Fruit fly (Drosophila melanogaster) whole organism, embryonic: Measurements from ENCODE around the gene Nf-YC.

ENCODE experiments used
- Ada2b ChIP-seq: fragments of 200-800 bp; sonication (Bioruptor generic); IDR thresholded peaks from 2 replicates; pipeline ENCODE4 v1.3.6; 2022; ENCODE audit warnings: missing biosample characterization, missing genetic modification characterization
- Blimp-1 ChIP-seq: fragments of 200-800 bp; sonication (Bioruptor generic); optimal IDR thresholded peaks from 3 replicates; lab custom pipeline; 2018; ENCODE audit warnings: missing biosample characterization, missing genetic modification characterization, mild to moderate bottlenecking, moderate library complexity, missing genetic modification reagents
- CG10267 ChIP-seq: fragments of 200-800 bp; sonication (Bioruptor generic); optimal IDR thresholded peaks from 2 replicates; lab custom pipeline; 2018; ENCODE audit warnings: missing biosample characterization, mild to moderate bottlenecking, missing genetic modification characterization, moderate library complexity
- CG10321 ChIP-seq: fragments of 200-800 bp; sonication (Bioruptor generic); IDR thresholded peaks from 2 replicates; pipeline ENCODE4 v1.3.6; 2022; ENCODE audit warnings: missing biosample characterization, missing genetic modification characterization
- CG11247 ChIP-seq: fragments of 200-800 bp; sonication (Bioruptor generic); IDR thresholded peaks from 2 replicates; pipeline ENCODE4 v1.3.6; 2022; ENCODE audit warnings: missing biosample characterization, missing genetic modification characterization
- CG11504 ChIP-seq: fragments of 200-800 bp; sonication (Bioruptor generic); optimal IDR thresholded peaks from 3 replicates; lab custom pipeline; 2019; ENCODE audit warnings: missing biosample characterization, mild to moderate bottlenecking, missing genetic modification characterization, moderate library complexity
- CG12155 ChIP-seq: fragments of 200-800 bp; sonication (Bioruptor generic); optimal IDR thresholded peaks from 3 replicates; lab custom pipeline; 2016; ENCODE audit warnings: missing biosample characterization, missing genetic modification characterization
- CG12659 ChIP-seq: fragments of 200-800 bp; sonication (Bioruptor generic); optimal IDR thresholded peaks from 3 replicates; lab custom pipeline; 2017; ENCODE audit warnings: mild to moderate bottlenecking, missing biosample characterization, missing genetic modification reagents, missing genetic modification characterization
- CG12769 ChIP-seq: fragments of 200-800 bp; sonication (Bioruptor generic); optimal IDR thresholded peaks from 2 replicates; lab custom pipeline; 2019; ENCODE audit warnings: missing biosample characterization, mild to moderate bottlenecking, missing genetic modification characterization, moderate library complexity
- CG13624 ChIP-seq: fragments of 200-800 bp; sonication (Bioruptor generic); optimal IDR thresholded peaks from 2 replicates; lab custom pipeline; 2016; ENCODE audit warnings: missing biosample characterization, missing genetic modification characterization
- CG15601 ChIP-seq: fragments of 200-800 bp; sonication (Bioruptor generic); optimal IDR thresholded peaks from 3 replicates; lab custom pipeline; 2019; ENCODE audit warnings: missing biosample characterization, mild to moderate bottlenecking, missing genetic modification characterization, moderate library complexity
- CG16815 ChIP-seq: fragments of 200-800 bp; sonication (Bioruptor generic); optimal IDR thresholded peaks from 3 replicates; lab custom pipeline; 2017; ENCODE audit warnings: missing biosample characterization, mild to moderate bottlenecking, missing genetic modification characterization
- CG17912 ChIP-seq: fragments of 200-800 bp; sonication (Bioruptor generic); optimal IDR thresholded peaks from 2 replicates; lab custom pipeline; 2018; ENCODE audit warnings: missing biosample characterization, mild to moderate bottlenecking, missing genetic modification characterization
- CG2129 ChIP-seq: fragments of 200-800 bp; sonication (Bioruptor generic); IDR thresholded peaks from 2 replicates; pipeline ENCODE4 v1.3.6; 2022; ENCODE audit warnings: missing biosample characterization, missing genetic modification characterization; ENCODE audit not compliant: partially characterized antibody
- CG3065 ChIP-seq: fragments of 200-800 bp; sonication (Bioruptor generic); optimal IDR thresholded peaks from 2 replicates; lab custom pipeline; 2016; ENCODE audit warnings: missing biosample characterization, missing genetic modification characterization
- CG31224 ChIP-seq: fragments of 200-800 bp; sonication (Bioruptor generic); IDR thresholded peaks from 2 replicates; pipeline ENCODE4 v1.3.6; 2022; ENCODE audit warnings: missing biosample characterization, missing genetic modification characterization
- CG6175 ChIP-seq: fragments of 200-800 bp; sonication (Bioruptor generic); IDR thresholded peaks from 3 replicates; pipeline ENCODE4 v1.3.6; 2022; ENCODE audit warnings: missing biosample characterization, missing genetic modification characterization
- CG7357 ChIP-seq: fragments of 200-800 bp; sonication (Bioruptor generic); IDR thresholded peaks from 3 replicates; pipeline ENCODE4 v1.3.6; 2022; ENCODE audit warnings: missing biosample characterization, missing genetic modification characterization
- Chrac-16 ChIP-seq: fragments of 200-800 bp; sonication (Bioruptor generic); optimal IDR thresholded peaks from 3 replicates; lab custom pipeline; 2016; ENCODE audit warnings: missing biosample characterization, missing genetic modification characterization
- Doc3 ChIP-seq: fragments of 200-800 bp; sonication (Bioruptor generic); IDR thresholded peaks from 3 replicates; pipeline ENCODE4 v1.3.6; 2022; ENCODE audit warnings: missing biosample characterization, missing genetic modification characterization; ENCODE audit not compliant: partially characterized antibody
- Dp ChIP-seq: fragments of 200-800 bp; sonication (Bioruptor generic); optimal IDR thresholded peaks from 2 replicates; lab custom pipeline; 2018; ENCODE audit warnings: missing biosample characterization, mild to moderate bottlenecking, missing genetic modification characterization, moderate library complexity
- MBD-R2 ChIP-seq: fragments of 200-800 bp; sonication (Bioruptor generic); IDR thresholded peaks from 2 replicates; pipeline ENCODE4 v1.3.6; 2022; ENCODE audit warnings: missing biosample characterization, missing genetic modification characterization
- MTF-1 ChIP-seq: fragments of 200-800 bp; sonication (Bioruptor generic); optimal IDR thresholded peaks from 2 replicates; lab custom pipeline; 2018; ENCODE audit warnings: missing biosample characterization, mild to moderate bottlenecking, missing genetic modification characterization, borderline replicate concordance
- Mrtf ChIP-seq: fragments of 200-800 bp; sonication (Bioruptor generic); IDR thresholded peaks from 3 replicates; pipeline ENCODE4 v1.3.6; 2022; ENCODE audit warnings: missing biosample characterization, missing genetic modification characterization
- Myb ChIP-seq: fragments of 200-800 bp; sonication (Bioruptor generic); optimal IDR thresholded peaks from 2 replicates; lab custom pipeline; 2016; ENCODE audit warnings: missing biosample characterization, missing genetic modification characterization
- NC2β ChIP-seq: fragments of 200-800 bp; sonication (Bioruptor generic); optimal IDR thresholded peaks from 2 replicates; lab custom pipeline; 2016; ENCODE audit warnings: missing biosample characterization, missing genetic modification characterization
- NFAT ChIP-seq: fragments of 200-800 bp; sonication (Bioruptor generic); IDR thresholded peaks from 2 replicates; pipeline ENCODE4 v1.3.6; 2022; ENCODE audit warnings: missing biosample characterization, missing genetic modification characterization
- Nf-YA ChIP-seq: fragments of 200-800 bp; sonication (Bioruptor generic); IDR thresholded peaks from 2 replicates; pipeline ENCODE4 v1.3.6; 2022; ENCODE audit warnings: missing biosample characterization, missing genetic modification characterization
- Nf-YB ChIP-seq: fragments of 200-800 bp; sonication (Bioruptor generic); optimal IDR thresholded peaks from 3 replicates; lab custom pipeline; 2019; ENCODE audit warnings: missing biosample characterization, mild to moderate bottlenecking, missing genetic modification characterization, moderate library complexity
- Nf-YC ChIP-seq: fragments of 200-800 bp; optimal IDR thresholded peaks from 3 replicates; lab custom pipeline; 2019; ENCODE audit warnings: missing biosample characterization, mild to moderate bottlenecking, missing genetic modification characterization, moderate library complexity
- Ravus ChIP-seq: fragments of 200-800 bp; sonication (Bioruptor generic); IDR thresholded peaks from 2 replicates; pipeline ENCODE4 v1.3.6; 2022; ENCODE audit warnings: missing biosample characterization, missing genetic modification characterization
- Scr ChIP-seq: fragments of 200-800 bp; sonication (Bioruptor generic); IDR thresholded peaks from 2 replicates; pipeline ENCODE4 v1.3.6; 2022; ENCODE audit warnings: missing biosample characterization, missing genetic modification characterization; ENCODE audit not compliant: partially characterized antibody
- Sry-δ ChIP-seq: fragments of 200-800 bp; sonication (Bioruptor generic); optimal IDR thresholded peaks from 2 replicates; lab custom pipeline; 2016; ENCODE audit warnings: missing biosample characterization, missing genetic modification characterization
- az2 ChIP-seq: fragments of 200-800 bp; sonication (Bioruptor generic); optimal IDR thresholded peaks from 3 replicates; lab custom pipeline; 2016; ENCODE audit warnings: missing biosample characterization, missing genetic modification characterization
- btn ChIP-seq: fragments of 200-800 bp; sonication (Bioruptor generic); optimal IDR thresholded peaks from 2 replicates; lab custom pipeline; 2016; ENCODE audit warnings: missing biosample characterization, missing genetic modification characterization
- croc ChIP-seq: fragments of 200-800 bp; sonication (Bioruptor generic); conservative IDR thresholded peaks from 3 replicates; pipeline ENCODE4 v1.3.6; 2022; ENCODE audit warnings: missing biosample characterization, missing genetic modification characterization
- fru ChIP-seq: fragments of >200 bp; optimal IDR thresholded peaks from 2 replicates; lab custom pipeline; 2017
- gce ChIP-seq: fragments of 200-800 bp; sonication (Bioruptor generic); IDR thresholded peaks from 3 replicates; pipeline ENCODE4 v1.3.6; 2022; ENCODE audit warnings: missing biosample characterization, missing genetic modification characterization
- grau ChIP-seq: fragments of 200-800 bp; optimal IDR thresholded peaks from 3 replicates; lab custom pipeline; 2019; ENCODE audit warnings: missing biosample characterization, mild to moderate bottlenecking, missing genetic modification characterization, moderate library complexity
- ham ChIP-seq: fragments of 200-800 bp; sonication (Bioruptor generic); IDR thresholded peaks from 2 replicates; pipeline ENCODE4 v1.3.6; 2022; ENCODE audit warnings: missing biosample characterization, missing genetic modification characterization
- lab ChIP-seq: fragments of 200-800 bp; sonication (Bioruptor generic); optimal IDR thresholded peaks from 3 replicates; lab custom pipeline; 2017; ENCODE audit warnings: missing biosample characterization, missing genetic modification characterization, mild to moderate bottlenecking, moderate library complexity, missing genetic modification reagents
- lov ChIP-seq, 2 experiments: fragments of 200-800 bp in 1 of 2; fragments of >200 bp in 1 of 2; sonication (Bioruptor generic) in 1 of 2; IDR thresholded peaks in 1 of 2; optimal IDR thresholded peaks in 1 of 2; 2 replicates in 1 of 2; 3 replicates in 1 of 2; pipeline versions ENCODE4 v1.3.6 to Lab custom; 2017 to 2022; ENCODE audit warnings: missing biosample characterization in 1 of 2, missing genetic modification characterization in 1 of 2
- nau ChIP-seq: fragments of 200-800 bp; sonication (Bioruptor generic); optimal IDR thresholded peaks from 3 replicates; lab custom pipeline; 2017; ENCODE audit warnings: missing biosample characterization, mild to moderate bottlenecking, missing genetic modification characterization, missing genetic modification reagents
- nmo ChIP-seq: fragments of 200-800 bp; sonication (Bioruptor generic); optimal IDR thresholded peaks from 2 replicates; lab custom pipeline; 2018; ENCODE audit warnings: missing biosample characterization, mild to moderate bottlenecking, missing genetic modification characterization, moderate library complexity
- org-1 ChIP-seq: fragments of 200-800 bp; sonication (Bioruptor generic); optimal IDR thresholded peaks from 2 replicates; lab custom pipeline; 2017; ENCODE audit warnings: missing biosample characterization, missing genetic modification characterization
- otp ChIP-seq: fragments of 200-800 bp; sonication (Bioruptor generic); IDR thresholded peaks from 3 replicates; pipeline ENCODE4, ENCODE4 v1.3.6; 2022; ENCODE audit warnings: missing biosample characterization, missing genetic modification characterization
- scrt ChIP-seq: fragments of 200-800 bp; sonication (Bioruptor generic); optimal IDR thresholded peaks from 2 replicates; lab custom pipeline; 2018; ENCODE audit warnings: missing biosample characterization, mild to moderate bottlenecking, missing genetic modification characterization, moderate library complexity
- sug ChIP-seq: fragments of 200-800 bp; optimal IDR thresholded peaks from 2 replicates; lab custom pipeline; 2019; ENCODE audit warnings: missing biosample characterization, mild to moderate bottlenecking, missing genetic modification characterization, moderate library complexity
- tup ChIP-seq: fragments of 200-800 bp; sonication (Bioruptor generic); optimal IDR thresholded peaks from 2 replicates; lab custom pipeline; 2016; ENCODE audit warnings: missing biosample characterization, mild to moderate bottlenecking, missing genetic modification characterization, moderate library complexity
- usp ChIP-seq: fragments of >200 bp; optimal IDR thresholded peaks from 2 replicates; lab custom pipeline; 2017; ENCODE audit warnings: missing biosample characterization, missing genetic modification characterization

Nf-YC gene

dm6 chrX:6803312-6803794 is 17.4 kb downstream of the Nf-YC start, which contains the start of the genes C3G and pod1 (continued):
- peak; percentile 78 for TF ChIP-seq CG13624
- TF ChIP-seq MBD-R2 (GFP tag; lab: Robert Waterston, UW), result peak; percentile 69
- TF ChIP-seq scrt (GFP tag; lab: Kevin White, UChicago), result peak; percentile 7
- TF ChIP-seq tup (GFP tag; lab: Kevin White, UChicago), result no peak
- TF ChIP-seq CG10321 (GFP tag; lab: Robert Waterston, UW), result no peak
- peak; percentile 30 for TF ChIP-seq CG11504 (tag; lab: Kevin White, UChicago)
- TF ChIP-seq Dp (GFP tag; lab: Kevin White, UChicago), result peak; percentile 73
- no peak for TF ChIP-seq CG6175
- peak; percentile 40 for TF ChIP-seq grau (tag; lab: Kevin White, UChicago)
- peak; percentile 58 for TF ChIP-seq sug (tag; lab: Kevin White, UChicago)
- no peak for TF ChIP-seq ham (GFP tag; lab: Robert Waterston, UW)
- TF ChIP-seq CG31224 (GFP tag; lab: Robert Waterston, UW), result no peak
- no peak for TF ChIP-seq usp (GFP tag; lab: Kevin White, UChicago)
- no peak for TF ChIP-seq gce (GFP tag; lab: Robert Waterston, UW)
- peak; percentile 22 for TF ChIP-seq Blimp-1 (GFP tag; lab: Kevin White, UChicago)
- no peak for TF ChIP-seq nau (GFP tag; lab: Kevin White, UChicago)
- no peak for TF ChIP-seq Mrtf
- TF ChIP-seq lov (optimal IDR thresholded peaks at IDR 0.05; lab: Kevin White, UChicago), result no peak
- TF ChIP-seq lov (GFP tag; IDR thresholded peaks at IDR 0.05; lab: Robert Waterston, UW), result no peak
- peak; percentile 21 for TF ChIP-seq Nf-YB (GFP tag; lab: Kevin White, UChicago)
- no peak for TF ChIP-seq Ravus (GFP tag; lab: Robert Waterston, UW)
- no peak for TF ChIP-seq CG16815 (GFP tag; lab: Kevin White, UChicago)
- peak; percentile 37 for TF ChIP-seq lab (GFP tag; lab: Kevin White, UChicago)
- no peak for TF ChIP-seq Nf-YA
- peak; percentile 11 for TF ChIP-seq CG17912 (GFP tag; lab: Kevin White, UChicago)
- TF ChIP-seq CG12769 (tag; lab: Kevin White, UChicago), result peak; percentile 42
- no peak for TF ChIP-seq CG3065 (GFP tag; lab: Kevin White, UChicago)
- TF ChIP-seq az2 (GFP tag; lab: Kevin White, UChicago), result no peak
- peak; percentile 45 for TF ChIP-seq Nf-YC
- TF ChIP-seq MTF-1 (GFP tag; lab: Kevin White, UChicago), result no peak
- TF ChIP-seq croc (GFP tag; lab: Robert Waterston, UW), result no peak
- no peak for TF ChIP-seq fru (lab: Kevin White, UChicago)
- TF ChIP-seq Chrac-16, result peak; percentile 31
- peak; percentile 62; the same call in 1 of the 2 replicates for TF ChIP-seq NFAT
- peak; percentile 65 for TF ChIP-seq Myb
- TF ChIP-seq Doc3, result peak; percentile 89
- TF ChIP-seq NC2β, result peak; percentile 47
- peak; percentile 52 for TF ChIP-seq CG15601
- peak; percentile 39 for TF ChIP-seq CG12155
- no peak for TF ChIP-seq Ada2b
- no peak for TF ChIP-seq otp
- TF ChIP-seq CG12659 (GFP tag; lab: Kevin White, UChicago), result peak; percentile 81
- peak; percentile 66 for TF ChIP-seq CG10267 (tag; lab: Kevin White, UChicago)
- TF ChIP-seq nmo, result peak; percentile 60
- no peak for TF ChIP-seq org-1 (GFP tag; lab: Kevin White, UChicago)
- TF ChIP-seq CG2129, result peak; percentile 85
- TF ChIP-seq btn (GFP tag; lab: Kevin White, UChicago), result no peak
- peak; percentile 96 for TF ChIP-seq Scr (GFP tag; lab: Robert Waterston, UW)
- TF ChIP-seq CG7357, result no peak
- TF ChIP-seq CG11247 (GFP tag; lab: Robert Waterston, UW), result 0 out of 2 replicates have a peak, but pooled peaks have one; percentile 8
- peak; percentile 100 for TF ChIP-seq Sry-δ (GFP tag; lab: Kevin White, UChicago)
